Fruit fly (Drosophila melanogaster) Kc167 (cell line): ENCODE measurements around the gene DNAlig4.

Experiments
- Myc ChIP-seq: fragments of >200 bp; optimal IDR thresholded peaks from 2 replicates; lab custom pipeline; 2017; ENCODE audit warnings: missing external identifiers
- Sin3A ChIP-seq: fragments of >200 bp; optimal IDR thresholded peaks from 2 replicates; lab custom pipeline; 2018; ENCODE audit warnings: missing external identifiers
- h ChIP-seq: fragments of >200 bp; optimal IDR thresholded peaks from 3 replicates; lab custom pipeline; 2018; ENCODE audit warnings: missing external identifiers
- insv ChIP-seq: fragments of >200 bp; optimal IDR thresholded peaks from 3 replicates; lab custom pipeline; 2018; ENCODE audit warnings: missing external identifiers
- psq ChIP-seq: fragments of >200 bp; optimal IDR thresholded peaks from 2 replicates; lab custom pipeline; 2017; ENCODE audit warnings: missing external identifiers
- ttk ChIP-seq: sonication (Bioruptor generic); optimal IDR thresholded peaks from 2 replicates; lab custom pipeline; 2017; ENCODE audit warnings: missing external identifiers

Gene DNAlig4

DNA sequence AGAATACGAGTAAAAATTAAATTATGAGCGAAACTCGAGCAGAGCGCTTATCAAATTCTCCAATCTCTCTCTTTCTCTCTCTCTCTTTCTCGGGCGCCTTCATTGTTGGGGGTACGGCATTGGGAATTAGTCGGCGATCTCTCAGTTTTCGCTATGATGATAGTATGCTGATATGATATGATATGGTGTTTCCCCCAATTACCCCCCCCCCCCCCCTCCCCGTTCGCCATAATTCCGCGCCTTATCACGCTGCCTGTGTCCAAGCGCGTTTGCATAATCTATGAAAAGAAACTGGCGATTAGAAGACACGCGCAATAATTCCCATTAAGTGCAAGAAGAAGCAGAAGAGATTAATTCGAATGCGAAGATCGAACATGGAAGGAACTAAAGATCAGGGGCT, 30.8 kb downstream of the DNAlig4 start:
- TF ChIP-seq Myc (lab: Kevin White, UChicago) (no peak), psq (lab: Kevin White, UChicago) (no peak), h (lab: Kevin White, UChicago) (no peak), insv (lab: Kevin White, UChicago) (no peak), Sin3A (lab: Kevin White, UChicago) (no peak), ttk (lab: Kevin White, UChicago) (no peak)

DNA sequence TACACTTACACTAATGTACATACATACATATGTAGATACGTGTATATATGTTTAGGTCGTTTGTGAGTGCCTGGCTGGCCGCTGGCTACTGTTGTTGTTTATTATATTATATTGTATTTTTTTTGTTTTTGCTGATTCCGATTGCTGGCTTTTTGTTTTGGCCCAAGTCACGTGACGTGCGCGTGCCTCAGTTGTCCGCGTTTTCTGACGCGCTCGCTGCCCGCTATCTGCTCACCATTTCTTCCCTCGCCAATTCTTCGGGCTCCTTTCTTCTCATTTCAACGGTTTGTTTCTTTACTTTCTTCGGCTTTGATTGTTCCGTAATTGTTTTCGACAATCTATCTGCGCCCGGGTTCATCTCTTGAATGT, 32.6 kb downstream of the DNAlig4 start:
- no peak for TF ChIP-seq h (lab: Kevin White, UChicago)
- no peak for TF ChIP-seq ttk (lab: Kevin White, UChicago)
- no peak for TF ChIP-seq insv (lab: Kevin White, UChicago)
- no peak for TF ChIP-seq Sin3A (lab: Kevin White, UChicago)
- TF ChIP-seq psq (lab: Kevin White, UChicago): no peak
- no peak for TF ChIP-seq Myc (lab: Kevin White, UChicago)

DNA sequence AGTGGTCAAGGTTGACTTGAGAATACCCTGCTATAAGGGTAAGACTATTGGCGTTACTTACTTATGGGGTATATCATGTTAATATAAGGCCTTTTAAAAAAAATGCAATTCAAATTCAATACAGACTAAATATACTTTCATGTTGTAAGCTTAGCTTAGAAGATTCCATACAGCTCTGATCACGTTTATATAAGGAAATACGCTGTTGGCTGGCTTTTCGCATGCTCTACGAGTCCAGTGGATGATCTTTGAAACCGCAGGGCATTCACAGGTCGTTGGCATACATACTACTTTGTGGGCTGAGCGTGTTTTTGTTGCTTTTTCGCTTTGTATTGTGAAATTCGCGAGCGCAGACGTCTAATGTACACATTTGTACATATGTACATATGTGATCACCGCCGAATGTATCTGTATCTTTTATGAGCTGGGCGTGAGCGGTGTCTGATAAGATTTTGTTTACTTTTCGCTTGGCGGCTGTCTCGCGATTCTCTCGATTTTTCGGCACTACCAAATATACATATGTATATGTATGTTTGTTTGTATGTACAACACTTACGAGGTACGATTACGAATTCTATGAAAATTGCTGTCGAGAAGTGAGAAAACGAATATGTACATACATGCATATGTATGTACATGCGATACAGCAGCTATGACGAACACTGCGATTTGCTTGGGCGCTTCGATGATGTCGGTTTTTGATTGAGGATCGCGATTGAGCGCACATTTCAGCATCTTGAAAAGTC, 33.2 kb downstream of the DNAlig4 start:
- no peak for TF ChIP-seq ttk (lab: Kevin White, UChicago)
- TF ChIP-seq Sin3A (lab: Kevin White, UChicago): no peak
- no peak for TF ChIP-seq insv (lab: Kevin White, UChicago)
- TF ChIP-seq Myc (lab: Kevin White, UChicago): no peak

DNA sequence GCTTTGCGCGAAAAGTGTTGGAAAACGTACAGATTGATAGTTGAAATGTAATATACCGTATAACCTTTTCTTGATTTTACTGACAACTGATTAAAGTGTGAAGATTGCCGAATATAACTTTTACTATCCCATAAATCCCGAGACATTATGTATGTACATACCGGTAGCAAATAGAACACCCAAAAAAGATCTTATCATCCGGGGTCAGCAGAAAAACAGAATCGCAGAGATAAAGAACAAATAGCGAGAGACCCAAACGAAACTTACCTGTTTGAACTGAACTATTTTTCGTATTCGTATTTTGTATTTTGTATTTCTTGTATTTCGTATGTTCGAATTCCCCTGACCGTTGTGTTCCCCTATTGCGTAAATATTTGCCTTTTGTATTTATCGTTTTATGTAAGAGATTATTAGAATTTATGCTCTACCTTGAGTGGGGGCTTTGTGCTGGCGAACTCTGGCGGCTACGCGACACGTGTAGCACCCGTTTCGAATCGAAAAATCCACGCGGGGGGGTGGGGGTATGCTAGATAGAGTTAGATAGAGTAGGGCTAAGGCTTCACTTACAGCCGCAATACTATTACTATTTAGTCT, 34.2 kb downstream of the DNAlig4 start:
- TF ChIP-seq insv (lab: Kevin White, UChicago) (no peak), Sin3A (lab: Kevin White, UChicago) (no peak), Myc (lab: Kevin White, UChicago) (no peak), ttk (lab: Kevin White, UChicago) (no peak), h (lab: Kevin White, UChicago) (no peak), psq (lab: Kevin White, UChicago) (no peak)

DNA sequence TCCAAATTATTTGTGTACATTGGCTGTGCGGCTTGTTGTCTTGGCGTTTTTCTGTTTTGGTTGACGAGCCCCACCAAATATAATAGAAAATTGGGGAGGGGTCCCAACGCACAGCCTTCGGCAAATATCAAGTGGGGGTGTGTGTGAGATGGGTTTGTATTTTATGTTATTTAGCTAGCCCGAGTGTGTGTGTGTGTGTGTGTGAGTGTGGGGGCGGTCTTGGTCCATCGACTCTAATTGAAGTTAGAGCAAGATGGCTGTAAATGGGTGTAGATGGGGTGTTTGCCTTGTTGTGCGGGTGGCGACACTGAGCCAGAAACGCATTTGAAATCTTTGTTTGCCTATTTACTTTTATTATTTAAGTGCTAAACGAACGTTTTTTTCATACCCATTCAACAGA, 35.0 kb downstream of the DNAlig4 start:
- TF ChIP-seq insv (lab: Kevin White, UChicago): no peak

DNA sequence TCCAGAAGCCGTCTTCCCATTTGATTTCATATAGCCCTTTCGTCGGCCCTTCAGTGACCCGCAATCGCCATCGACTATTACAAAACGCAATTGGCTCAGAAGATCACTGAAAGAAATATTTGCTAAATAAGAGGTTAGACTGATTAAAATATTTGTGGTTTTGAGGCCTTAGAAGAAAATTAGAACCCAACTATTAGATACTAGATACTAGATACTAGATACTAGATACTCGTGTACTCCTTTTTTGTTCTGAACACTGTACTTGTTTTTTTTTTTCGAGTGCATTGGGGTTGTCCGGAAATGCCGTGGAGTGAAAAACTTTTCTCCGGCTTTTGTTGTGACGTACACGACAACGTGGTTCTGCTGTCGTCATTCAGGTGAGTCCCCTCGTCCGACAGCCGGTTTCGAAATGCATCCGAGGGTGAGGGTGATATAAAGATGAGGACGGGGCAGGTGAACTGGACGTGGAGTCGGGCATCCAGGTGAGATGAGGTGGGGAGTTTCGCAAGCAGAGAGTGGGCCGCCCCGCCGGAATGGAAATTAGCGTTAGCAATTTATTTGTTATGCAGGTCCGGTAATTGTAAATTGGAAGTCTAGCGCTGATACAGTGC, 37.2 kb downstream of the DNAlig4 start:
- TF ChIP-seq psq (lab: Kevin White, UChicago): no peak
- TF ChIP-seq Sin3A (lab: Kevin White, UChicago): no peak
- TF ChIP-seq h (lab: Kevin White, UChicago): no peak

DNA sequence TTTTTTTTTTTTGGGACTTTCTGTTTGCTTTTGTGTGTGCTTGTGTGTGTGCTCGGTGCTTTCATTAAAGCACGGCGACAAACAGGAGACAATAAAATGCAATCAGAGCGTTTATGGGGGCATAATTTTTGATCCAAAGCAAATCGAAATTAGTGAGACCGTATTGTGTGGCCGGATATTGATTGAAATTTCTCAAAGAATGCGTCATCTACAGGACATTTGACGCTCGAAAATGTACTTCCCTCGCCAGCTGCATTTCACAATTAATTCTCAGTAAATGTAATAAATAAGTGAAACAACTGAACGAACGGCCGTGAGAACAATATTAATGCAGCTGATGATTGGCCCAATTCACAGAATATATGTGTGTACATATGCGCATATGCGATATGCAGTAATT, 38.2 kb downstream of the DNAlig4 start:
- TF ChIP-seq Myc (lab: Kevin White, UChicago) (no peak), ttk (lab: Kevin White, UChicago) (no peak), insv (lab: Kevin White, UChicago) (no peak), psq (lab: Kevin White, UChicago) (no peak), Sin3A (lab: Kevin White, UChicago) (no peak), h (lab: Kevin White, UChicago) (no peak)

DNA sequence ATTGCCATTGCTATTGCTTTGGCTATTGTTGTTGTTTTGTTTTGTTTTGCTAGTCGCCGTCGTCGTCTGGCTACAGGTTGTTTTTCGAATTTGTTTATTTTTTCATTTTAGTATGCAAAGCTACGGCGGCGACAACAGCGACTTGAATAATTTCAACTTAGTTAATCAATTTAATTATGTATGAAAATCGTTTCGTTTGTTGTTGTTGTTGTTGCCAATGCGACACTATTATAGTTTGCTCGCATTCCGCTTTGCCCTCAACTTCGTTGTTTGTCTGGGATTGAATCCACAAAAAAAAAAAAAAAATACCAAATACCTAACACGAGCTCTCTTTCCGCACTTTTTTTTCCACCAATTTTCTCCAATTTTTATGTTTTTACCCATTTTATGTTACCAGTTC, 39.8 kb downstream of the DNAlig4 start:
- TF ChIP-seq insv (lab: Kevin White, UChicago) (no peak), h (lab: Kevin White, UChicago) (no peak), Myc (lab: Kevin White, UChicago) (no peak), psq (lab: Kevin White, UChicago) (no peak), ttk (lab: Kevin White, UChicago) (no peak), Sin3A (lab: Kevin White, UChicago) (no peak)

DNA sequence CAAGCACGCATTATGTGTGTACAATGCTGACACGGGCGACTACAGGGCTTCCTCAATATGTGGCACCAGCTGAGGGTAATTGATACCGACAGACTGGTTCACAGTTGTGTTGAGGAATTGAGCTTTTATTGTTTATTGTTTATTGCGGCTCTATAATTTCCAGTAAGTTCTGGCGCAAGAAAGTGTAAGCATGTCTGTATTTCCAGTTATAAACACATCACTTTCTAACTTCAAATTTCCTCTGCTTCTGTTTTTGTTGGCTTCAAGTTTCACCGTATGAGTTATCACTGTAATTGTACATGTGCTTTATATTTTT, 41.1 kb downstream of the DNAlig4 start:
- no peak for TF ChIP-seq Sin3A (lab: Kevin White, UChicago)
- TF ChIP-seq h (lab: Kevin White, UChicago): no peak
- TF ChIP-seq ttk (lab: Kevin White, UChicago): no peak

DNA sequence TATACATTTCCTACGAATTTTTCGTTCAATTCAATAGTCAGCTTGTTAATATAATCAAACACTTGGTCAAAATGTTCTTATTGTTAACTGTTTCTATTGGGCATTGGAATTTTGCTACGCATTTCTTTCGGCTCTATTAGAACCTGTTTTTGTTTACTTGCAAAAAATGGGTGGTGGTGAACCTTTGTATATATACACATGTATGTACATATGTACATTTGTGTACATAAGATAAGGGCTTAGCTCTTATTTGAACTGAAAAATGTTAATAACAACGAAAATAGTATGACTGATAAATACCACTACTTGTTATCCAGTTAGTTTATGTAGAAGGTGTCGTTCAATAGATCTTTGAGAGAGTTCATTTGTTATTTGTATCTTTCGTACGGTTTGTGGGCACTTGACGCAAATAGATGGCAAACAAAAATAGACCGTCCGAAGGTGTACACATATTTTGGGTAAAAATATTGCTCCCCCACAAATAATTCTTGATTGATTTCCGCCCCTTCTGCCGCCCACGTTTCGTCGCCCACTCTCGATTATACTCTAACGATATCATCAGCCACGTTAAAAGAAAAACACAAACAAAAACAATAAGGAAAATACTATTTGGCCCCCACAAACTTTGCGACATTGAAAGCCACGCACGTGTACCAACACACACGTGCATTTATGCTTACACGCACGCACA, 41.6 kb downstream of the DNAlig4 start:
- TF ChIP-seq ttk (lab: Kevin White, UChicago): no peak
- TF ChIP-seq insv (lab: Kevin White, UChicago): no peak
- no peak for TF ChIP-seq Sin3A (lab: Kevin White, UChicago)
- TF ChIP-seq h (lab: Kevin White, UChicago): no peak
- no peak for TF ChIP-seq Myc (lab: Kevin White, UChicago)
- no peak for TF ChIP-seq psq (lab: Kevin White, UChicago)

DNA sequence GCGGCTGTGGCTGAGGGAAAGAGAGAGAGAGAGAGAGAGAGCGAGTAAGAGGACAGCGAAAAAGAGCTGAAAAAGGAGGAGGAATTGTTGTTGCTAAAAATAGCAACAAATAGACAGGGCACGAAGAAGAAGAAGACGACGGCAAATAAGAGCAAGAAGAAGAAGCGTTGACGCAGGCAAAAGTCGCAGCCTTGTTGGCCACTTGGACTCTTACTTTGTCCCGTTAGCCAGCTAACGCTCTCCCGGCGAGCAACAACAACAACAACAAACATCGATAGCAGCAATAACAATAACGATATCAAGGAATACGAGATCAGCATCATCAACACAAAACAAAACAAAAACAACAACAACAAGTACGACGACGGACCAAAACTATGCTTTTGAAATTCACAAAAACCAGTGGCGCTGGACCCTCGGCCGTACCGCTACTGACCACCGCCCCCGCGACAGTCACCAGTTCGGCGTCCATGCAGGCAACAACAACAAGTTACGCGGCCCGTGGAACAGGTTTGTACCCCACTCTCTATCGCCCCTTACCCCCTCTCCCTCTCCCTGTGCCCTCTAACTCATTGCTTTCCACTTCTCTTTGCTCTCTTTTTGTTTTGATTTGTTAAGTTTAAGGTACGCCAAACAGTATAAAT, 42.4 kb downstream of the DNAlig4 start:
- no peak for TF ChIP-seq ttk (lab: Kevin White, UChicago)
- TF ChIP-seq psq (lab: Kevin White, UChicago): no peak
- no peak for TF ChIP-seq h (lab: Kevin White, UChicago)
- no peak for TF ChIP-seq insv (lab: Kevin White, UChicago)
- no peak for TF ChIP-seq Sin3A (lab: Kevin White, UChicago)
- no peak for TF ChIP-seq Myc (lab: Kevin White, UChicago)
